Fruit fly (Drosophila melanogaster) whole organism, embryonic: Measurements from ENCODE around the gene CG43208.

Experiments
- CG14667 ChIP-seq: fragments of 200-800 bp; sonication (Bioruptor generic); IDR thresholded peaks from 2 replicates; pipeline ENCODE4 v1.3.6; 2022; ENCODE audit warnings: missing biosample characterization, missing genetic modification characterization
- CG16779 ChIP-seq: fragments of 200-800 bp; sonication (Bioruptor generic); IDR thresholded peaks from 2 replicates; pipeline ENCODE4 v1.3.6; 2022; ENCODE audit warnings: missing biosample characterization, missing genetic modification characterization
- CG17186 ChIP-seq: fragments of 200-800 bp; sonication (Bioruptor generic); optimal IDR thresholded peaks from 3 replicates; lab custom pipeline; 2017; ENCODE audit warnings: missing biosample characterization, missing genetic modification reagents, missing genetic modification characterization
- CG1832 ChIP-seq: fragments of 200-800 bp; sonication (Bioruptor generic); optimal IDR thresholded peaks from 2 replicates; lab custom pipeline; 2017; ENCODE audit warnings: missing biosample characterization, mild to moderate bottlenecking, missing genetic modification characterization, inconsistent platforms
- CG18599 ChIP-seq: fragments of 200-800 bp; sonication (Bioruptor generic); optimal IDR thresholded peaks from 3 replicates; lab custom pipeline; 2017; ENCODE audit warnings: missing biosample characterization, missing genetic modification characterization, mild to moderate bottlenecking, moderate library complexity, missing genetic modification reagents
- CG2129 ChIP-seq: fragments of 200-800 bp; sonication (Bioruptor generic); IDR thresholded peaks from 2 replicates; pipeline ENCODE4 v1.3.6; 2022; ENCODE audit warnings: missing biosample characterization, missing genetic modification characterization; ENCODE audit not compliant: partially characterized antibody
- CG2678 ChIP-seq: fragments of 200-800 bp; sonication (Bioruptor generic); optimal IDR thresholded peaks from 3 replicates; lab custom pipeline; 2019; ENCODE audit warnings: missing biosample characterization, mild to moderate bottlenecking, missing genetic modification characterization, moderate library complexity
- CG34376 ChIP-seq: fragments of 200-800 bp; sonication (Bioruptor generic); optimal IDR thresholded peaks from 2 replicates; lab custom pipeline; 2018; ENCODE audit warnings: missing biosample characterization, mild to moderate bottlenecking, missing genetic modification characterization
- CG3838 ChIP-seq: fragments of 200-800 bp; sonication (Bioruptor generic); optimal IDR thresholded peaks from 3 replicates; lab custom pipeline; 2016; ENCODE audit warnings: missing biosample characterization, missing genetic modification characterization
- CG4282 ChIP-seq: fragments of 200-800 bp; sonication (Bioruptor generic); optimal IDR thresholded peaks from 2 replicates; lab custom pipeline; 2016; ENCODE audit warnings: missing biosample characterization, missing genetic modification characterization
- CG4854 ChIP-seq: fragments of 200-800 bp; sonication (Bioruptor generic); optimal IDR thresholded peaks from 2 replicates; lab custom pipeline; 2016; ENCODE audit warnings: missing biosample characterization, missing genetic modification characterization, inconsistent platforms
- CG6765 ChIP-seq: fragments of 200-800 bp; sonication (Bioruptor generic); optimal IDR thresholded peaks from 3 replicates; lab custom pipeline; 2017; ENCODE audit warnings: missing biosample characterization, mild to moderate bottlenecking, missing genetic modification characterization
- CG6791 ChIP-seq: fragments of 200-800 bp; sonication (Bioruptor generic); IDR thresholded peaks from 3 replicates; pipeline ENCODE4 v1.3.6; 2022; ENCODE audit warnings: missing biosample characterization, missing genetic modification characterization; ENCODE audit not compliant: partially characterized antibody
- CG7372 ChIP-seq: fragments of 200-800 bp; sonication (Bioruptor generic); IDR thresholded peaks from 2 replicates; pipeline ENCODE4 v1.3.6; 2022; ENCODE audit warnings: missing biosample characterization, missing genetic modification characterization
- CG7928 ChIP-seq: fragments of 200-800 bp; sonication (Bioruptor generic); optimal IDR thresholded peaks from 2 replicates; lab custom pipeline; 2017; ENCODE audit warnings: missing biosample characterization, mild to moderate bottlenecking, missing genetic modification characterization
- CTCF ChIP-seq: fragments of 200-800 bp; sonication (Bioruptor generic); optimal IDR thresholded peaks from 2 replicates; lab custom pipeline; 2017; ENCODE audit warnings: missing biosample characterization, mild to moderate bottlenecking, missing genetic modification characterization, moderate library complexity
- D ChIP-seq, 2 experiments: fragments of 200-800 bp in 1 of 2; fragments of >200 bp in 1 of 2; sonication (Bioruptor generic) in 1 of 2; optimal IDR thresholded peaks; 2 replicates in 1 of 2; 3 replicates in 1 of 2; lab custom pipeline; 2017; ENCODE audit warnings: mild to moderate bottlenecking in 1 of 2, missing biosample characterization in 1 of 2, missing genetic modification characterization in 1 of 2, missing genetic modification reagents in 1 of 2
- D19A ChIP-seq: fragments of 200-800 bp; optimal IDR thresholded peaks from 3 replicates; lab custom pipeline; 2019; ENCODE audit warnings: missing biosample characterization, mild to moderate bottlenecking, missing genetic modification characterization, moderate library complexity
- D19B ChIP-seq: fragments of 200-800 bp; sonication (Bioruptor generic); optimal IDR thresholded peaks from 2 replicates; lab custom pipeline; 2017; ENCODE audit warnings: missing biosample characterization, mild to moderate bottlenecking, missing genetic modification characterization
- E2f2 ChIP-seq: fragments of 200-800 bp; sonication (Bioruptor generic); IDR thresholded peaks from 2 replicates; pipeline ENCODE4 v1.3.6; 2022; ENCODE audit warnings: missing biosample characterization, missing genetic modification characterization
- Ets65A ChIP-seq: fragments of 200-800 bp; sonication (Bioruptor generic); peaks from one replicate; lab custom pipeline; 2016; ENCODE audit warnings: missing biosample characterization, missing genetic modification characterization
- GATAe ChIP-seq: fragments of 200-800 bp; sonication (Bioruptor generic); conservative IDR thresholded peaks from 2 replicates; pipeline ENCODE4 v1.3.6; 2022; ENCODE audit warnings: missing biosample characterization, missing genetic modification characterization
- H15 ChIP-seq: fragments of 200-800 bp; sonication (Bioruptor generic); IDR thresholded peaks from 3 replicates; pipeline ENCODE4 v1.3.6; 2022; ENCODE audit warnings: missing biosample characterization, missing genetic modification characterization
- Ravus ChIP-seq: fragments of 200-800 bp; sonication (Bioruptor generic); IDR thresholded peaks from 2 replicates; pipeline ENCODE4 v1.3.6; 2022; ENCODE audit warnings: missing biosample characterization, missing genetic modification characterization
- Spps ChIP-seq: fragments of 200-800 bp; sonication (Bioruptor generic); optimal IDR thresholded peaks from 2 replicates; lab custom pipeline; 2018; ENCODE audit warnings: missing biosample characterization, mild to moderate bottlenecking, missing genetic modification characterization
- btn ChIP-seq: fragments of 200-800 bp; sonication (Bioruptor generic); optimal IDR thresholded peaks from 2 replicates; lab custom pipeline; 2016; ENCODE audit warnings: missing biosample characterization, missing genetic modification characterization
- crc ChIP-seq: fragments of 200-800 bp; sonication (Bioruptor generic); optimal IDR thresholded peaks from 2 replicates; lab custom pipeline; 2016; ENCODE audit warnings: missing biosample characterization, missing genetic modification characterization
- dm ChIP-seq: fragments of 200-800 bp; sonication (Bioruptor generic); optimal IDR thresholded peaks from 3 replicates; lab custom pipeline; 2016; ENCODE audit warnings: missing biosample characterization, missing genetic modification characterization
- emc ChIP-seq: fragments of 200-800 bp; sonication (Bioruptor generic); optimal IDR thresholded peaks from 2 replicates; lab custom pipeline; 2016; ENCODE audit warnings: missing biosample characterization, missing genetic modification characterization
- en ChIP-seq: fragments of 200-800 bp; sonication (Bioruptor generic); optimal IDR thresholded peaks from 2 replicates; lab custom pipeline; 2016; ENCODE audit warnings: missing biosample characterization, missing genetic modification characterization
- exex ChIP-seq: fragments of 200-800 bp; sonication (Bioruptor generic); optimal IDR thresholded peaks from 4 replicates; lab custom pipeline; 2018; ENCODE audit warnings: missing biosample characterization, mild to moderate bottlenecking, missing genetic modification characterization, moderate library complexity
- grn ChIP-seq: fragments of 200-800 bp; sonication (Bioruptor generic); optimal IDR thresholded peaks from 3 replicates; lab custom pipeline; 2017; ENCODE audit warnings: missing biosample characterization, missing genetic modification characterization
- ham ChIP-seq: fragments of 200-800 bp; sonication (Bioruptor generic); IDR thresholded peaks from 2 replicates; pipeline ENCODE4 v1.3.6; 2022; ENCODE audit warnings: missing biosample characterization, missing genetic modification characterization
- hkb ChIP-seq, 2 experiments: fragments of 200-800 bp in 1 of 2; fragments of >200 bp in 1 of 2; sonication (Bioruptor generic) in 1 of 2; IDR thresholded peaks in 1 of 2; optimal IDR thresholded peaks in 1 of 2; 2 replicates each; pipeline versions ENCODE4 v1.3.6 to Lab custom; 2017 to 2022; ENCODE audit warnings: missing biosample characterization in 1 of 2, missing genetic modification characterization in 1 of 2
- mirr ChIP-seq: fragments of 200-800 bp; sonication (Bioruptor generic); optimal IDR thresholded peaks from 3 replicates; lab custom pipeline; 2018; ENCODE audit warnings: missing biosample characterization, mild to moderate bottlenecking, missing genetic modification characterization
- peb ChIP-seq: fragments of 200-800 bp; sonication (Bioruptor generic); IDR thresholded peaks from 2 replicates; pipeline ENCODE4 v1.3.6; 2022; ENCODE audit warnings: missing biosample characterization, missing genetic modification characterization
- pho ChIP-seq: fragments of 200-800 bp; sonication (Bioruptor generic); optimal IDR thresholded peaks from 2 replicates; lab custom pipeline; 2016; ENCODE audit warnings: missing biosample characterization, missing genetic modification characterization
- sd ChIP-seq: fragments of 200-800 bp; sonication (Bioruptor generic); optimal IDR thresholded peaks from 3 replicates; lab custom pipeline; 2018; ENCODE audit warnings: missing biosample characterization, mild to moderate bottlenecking, missing genetic modification characterization, moderate library complexity
- sim ChIP-seq: fragments of 200-800 bp; sonication (Bioruptor generic); IDR thresholded peaks from 2 replicates; pipeline ENCODE4 v1.3.6; 2022; ENCODE audit warnings: missing biosample characterization, missing genetic modification characterization
- sug ChIP-seq: fragments of 200-800 bp; optimal IDR thresholded peaks from 2 replicates; lab custom pipeline; 2019; ENCODE audit warnings: missing biosample characterization, mild to moderate bottlenecking, missing genetic modification characterization, moderate library complexity
- usp ChIP-seq: fragments of >200 bp; optimal IDR thresholded peaks from 2 replicates; lab custom pipeline; 2017; ENCODE audit warnings: missing biosample characterization, missing genetic modification characterization

Gene CG43208

DNA sequence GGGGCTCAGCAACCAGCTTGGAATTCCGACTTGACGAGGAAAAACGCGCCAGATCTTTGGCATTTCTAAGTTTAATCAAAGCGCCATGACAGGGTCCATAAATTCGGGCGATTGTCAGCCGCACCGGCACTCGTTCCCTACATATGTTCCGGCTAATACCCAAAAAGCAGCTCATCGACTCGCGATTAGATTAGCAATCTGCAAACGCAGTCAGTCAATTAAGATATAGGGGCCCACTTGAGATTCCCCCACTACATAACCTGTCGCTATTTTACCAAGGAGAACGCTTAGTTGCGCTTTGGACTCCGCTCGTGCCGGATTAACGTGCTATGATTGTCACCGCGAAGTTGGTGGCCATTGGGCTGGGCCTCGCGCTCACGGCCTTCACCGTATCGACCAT is 8.8 kb upstream of the CG43208 start, which contains the start of gene CG8773 (continued):
- TF ChIP-seq mirr (GFP tag; lab: Kevin White, UChicago): peak; percentile 57
- no peak for TF ChIP-seq Spps (tag; lab: Kevin White, UChicago)
- peak; percentile 76 for TF ChIP-seq sug (tag; lab: Kevin White, UChicago)
- TF ChIP-seq CG18599 (GFP tag; lab: Kevin White, UChicago): peak; percentile 21
- no peak for TF ChIP-seq CG6765 (GFP tag; lab: Kevin White, UChicago)
- TF ChIP-seq grn (GFP tag; lab: Kevin White, UChicago): peak; percentile 14
- no peak for TF ChIP-seq CG3838
- peak; percentile 90 for TF ChIP-seq exex (tag; lab: Kevin White, UChicago)
- no peak for TF ChIP-seq usp (GFP tag; lab: Kevin White, UChicago)
- TF ChIP-seq CG4854 (GFP tag; lab: Kevin White, UChicago): no peak
- TF ChIP-seq GATAe (GFP tag; lab: Robert Waterston, UW): peak; percentile 44; the same call in 1 of the 2 replicates
- TF ChIP-seq sd: peak; percentile 77
- no peak for TF ChIP-seq CG7372 (GFP tag; lab: Robert Waterston, UW)
- TF ChIP-seq pho (GFP tag; lab: Kevin White, UChicago): no peak
- no peak for TF ChIP-seq CG14667 (GFP tag; lab: Robert Waterston, UW)
- TF ChIP-seq CG4282 (GFP tag; lab: Kevin White, UChicago): no peak
- TF ChIP-seq E2f2 (GFP tag; lab: Robert Waterston, UW): no peak
- no peak for TF ChIP-seq CG7928 (GFP tag; lab: Kevin White, UChicago)
- TF ChIP-seq emc (GFP tag; lab: Kevin White, UChicago): no peak
- peak; percentile 66 for TF ChIP-seq CG34376
- TF ChIP-seq D (optimal IDR thresholded peaks at IDR 0.05; lab: Kevin White, UChicago): no peak
- no peak for TF ChIP-seq D (GFP tag; optimal IDR thresholded peaks at IDR 0.05; lab: Kevin White, UChicago)
- TF ChIP-seq sim (GFP tag; lab: Robert Waterston, UW): no peak
- TF ChIP-seq CG6791 (GFP tag; lab: Robert Waterston, UW): no peak
- no peak for TF ChIP-seq peb
- no peak for TF ChIP-seq H15 (GFP tag; lab: Robert Waterston, UW)
- no peak for TF ChIP-seq hkb (optimal IDR thresholded peaks at IDR 0.05; lab: Kevin White, UChicago)
- TF ChIP-seq hkb (GFP tag; IDR thresholded peaks at IDR 0.05; lab: Robert Waterston, UW): no peak
- TF ChIP-seq CG1832 (GFP tag; lab: Kevin White, UChicago): no peak
- TF ChIP-seq btn (GFP tag; lab: Kevin White, UChicago): no peak
- TF ChIP-seq CG2129 (GFP tag; lab: Robert Waterston, UW): no peak
- TF ChIP-seq dm (GFP tag; lab: Kevin White, UChicago): no peak
- TF ChIP-seq D19B: no peak

DNA sequence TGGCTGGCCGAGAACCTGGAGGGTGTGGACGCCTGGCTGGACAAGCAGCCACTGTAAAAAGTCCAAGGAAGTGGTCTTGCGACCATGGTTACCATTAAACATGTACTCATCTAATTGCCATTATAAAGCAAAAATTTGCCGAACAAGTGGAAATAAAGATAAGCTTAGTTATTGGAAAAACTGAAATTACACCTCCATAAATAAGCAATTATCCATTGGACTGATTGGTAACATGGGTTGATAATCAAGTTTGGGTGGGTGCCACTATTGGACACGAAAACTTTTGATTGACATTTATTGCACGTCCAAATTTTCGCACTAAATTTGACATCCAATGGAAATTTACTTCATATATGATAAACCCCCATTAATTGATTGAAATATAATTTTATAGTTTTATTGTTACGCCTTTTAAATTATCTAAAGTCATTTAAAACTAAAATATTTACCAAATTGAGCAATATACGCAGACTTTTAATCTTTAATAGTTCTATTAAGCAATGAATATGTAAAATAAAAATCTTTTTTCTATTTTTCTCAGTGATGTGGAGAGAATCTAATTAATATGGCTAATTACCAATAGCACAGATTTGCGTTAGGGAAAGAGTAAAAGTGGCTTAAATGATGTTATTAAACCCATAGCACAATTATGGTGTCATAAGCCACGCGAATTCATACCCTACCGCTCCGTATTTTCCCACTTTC is 5.0 kb upstream of the CG43208 start, which contains the start of gene CG8774:
CG8774 (plus strand) TSS at position 655 of the 705 bp plus-strand sequence.
- TF ChIP-seq Ets65A (GFP tag; lab: Kevin White, UChicago) (peak; percentile 57), sug (tag; lab: Kevin White, UChicago) (peak; percentile 55), CG2678 (tag; lab: Kevin White, UChicago) (peak; percentile 30), exex (tag; lab: Kevin White, UChicago) (peak; percentile 69), crc (no peak)

DNA sequence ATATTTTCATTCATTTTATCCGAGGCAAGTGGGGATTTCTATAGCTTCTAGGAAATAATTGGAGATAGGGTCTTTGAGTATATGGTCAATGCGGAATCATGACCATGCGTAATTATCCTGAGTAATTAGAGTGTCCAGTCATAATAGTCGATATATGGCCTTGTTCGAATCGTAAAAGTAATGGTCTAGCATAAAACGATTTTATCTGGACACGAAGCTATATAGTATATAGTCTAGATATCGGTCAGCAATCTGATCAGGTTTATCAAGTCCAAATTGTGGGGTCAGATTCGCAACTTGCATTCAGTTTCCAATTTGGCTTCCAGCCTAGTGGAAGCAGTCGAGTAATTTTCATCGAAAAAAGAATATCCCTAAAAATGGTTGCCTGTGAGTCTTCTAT is 878 bp upstream of the CG43208 start, which contains the start of gene CG32473:
CG32473 (plus strand) TSS at position 301 of the 400 bp plus-strand sequence.
- no peak for TF ChIP-seq en (GFP tag; lab: Kevin White, UChicago)
- TF ChIP-seq ham (GFP tag; lab: Robert Waterston, UW): no peak
- TF ChIP-seq D19A (tag; lab: Kevin White, UChicago): no peak
- TF ChIP-seq CG17186: no peak
- no peak for TF ChIP-seq CTCF
- TF ChIP-seq Ravus (GFP tag; lab: Robert Waterston, UW): no peak
- no peak for TF ChIP-seq CG16779 (GFP tag; lab: Robert Waterston, UW)
- peak; percentile 8 for TF ChIP-seq sug (tag; lab: Kevin White, UChicago)
- TF ChIP-seq, all 482 proteins: peak for 1
